Worm (Caenorhabditis elegans) whole organism, L4 larva: Measurements from ENCODE around the gene ZK418.10.
A peak's percentile ranks its signal among the peaks of the same experiment; 100 is the strongest.

Experiments used
- F49E8.2 ChIP-seq: sonication (generic microtip); optimal IDR thresholded peaks from 2 replicates; lab custom pipeline; 2016; ENCODE audit warnings: missing compliant biosample characterization, mild to moderate bottlenecking, missing genetic modification characterization, borderline replicate concordance
- T26A8.4 ChIP-seq: fragments of 200-800 bp; sonication (Bioruptor generic); IDR thresholded peaks from 2 replicates; pipeline ENCODE4 v1.3.6; 2022; ENCODE audit warnings: missing genetic modification characterization, missing compliant biosample characterization
- Y48G9A.11 ChIP-seq: fragments of 200-800 bp; sonication (Bioruptor generic); IDR thresholded peaks from 2 replicates; pipeline ENCODE4 v1.3.6; 2022; ENCODE audit warnings: missing genetic modification reagents, missing genetic modification characterization, missing compliant biosample characterization
- ZK337.2 ChIP-seq: fragments of 200-800 bp; sonication (Bioruptor generic); IDR thresholded peaks from 2 replicates; pipeline ENCODE4 v1.3.6; 2022; ENCODE audit warnings: missing genetic modification reagents, missing genetic modification characterization, missing compliant biosample characterization
- ZK546.5 ChIP-seq, 2 experiments: sonication (generic microtip); optimal IDR thresholded peaks; 2 replicates each; lab custom pipeline; 2017; ENCODE audit warnings: missing biosample characterization in 2 of 2, missing genetic modification characterization in 2 of 2
- aha-1 ChIP-seq: fragments of 150-350 bp; peaks from one replicate; lab custom pipeline; 2014; ENCODE audit warnings: missing biosample characterization, missing genetic modification characterization
- ama-1 ChIP-seq: fragments of 150-350 bp; optimal IDR thresholded peaks from 2 replicates; lab custom pipeline; 2014; ENCODE audit warnings: inconsistent platforms, mixed read lengths
- arid-1 ChIP-seq: fragments of 200-800 bp; sonication (Bioruptor generic); conservative IDR thresholded peaks from 2 replicates; pipeline ENCODE4 v1.3.6; 2022; ENCODE audit warnings: missing genetic modification reagents, missing genetic modification characterization, missing compliant biosample characterization
- ceh-28 ChIP-seq: fragments of 150-350 bp; optimal IDR thresholded peaks from 2 replicates; lab custom pipeline; 2014; ENCODE audit warnings: missing biosample characterization, missing genetic modification reagents, missing genetic modification characterization
- ces-1 ChIP-seq: fragments of 150-350 bp; sonication (generic microtip); optimal IDR thresholded peaks from 4 replicates; lab custom pipeline; 2014; ENCODE audit warnings: missing biosample characterization, missing genetic modification reagents, missing genetic modification characterization
- cey-2 ChIP-seq: sonication (generic microtip); optimal IDR thresholded peaks from 3 replicates; lab custom pipeline; 2017; ENCODE audit warnings: missing genetic modification characterization, mild to moderate bottlenecking, missing compliant biosample characterization, antibody characterized with exemption, borderline replicate concordance; ENCODE audit not compliant: insufficient read depth
- daf-19 ChIP-seq: fragments of 200-800 bp; sonication (Bioruptor generic); conservative IDR thresholded peaks from 2 replicates; pipeline ENCODE4 v1.3.6; 2022; ENCODE audit warnings: missing genetic modification characterization, missing compliant biosample characterization
- dmd-6 ChIP-seq: fragments of 200-800 bp; sonication (Bioruptor generic); IDR thresholded peaks from 2 replicates; pipeline ENCODE4 v1.3.6; 2022; ENCODE audit warnings: missing genetic modification reagents, missing genetic modification characterization, missing compliant biosample characterization
- dpl-1 ChIP-seq: fragments of 150-350 bp; optimal IDR thresholded peaks from 2 replicates; lab custom pipeline; 2014; ENCODE audit warnings: missing biosample characterization, missing genetic modification reagents, missing genetic modification characterization
- gei-8 ChIP-seq: fragments of 200-800 bp; sonication (Bioruptor generic); optimal IDR thresholded peaks from 2 replicates; lab custom pipeline; 2018; ENCODE audit warnings: mild to moderate bottlenecking, missing genetic modification characterization, missing compliant biosample characterization
- hif-1 ChIP-seq, 2 experiments: sonication (generic microtip); optimal IDR thresholded peaks; 2 replicates each; lab custom pipeline; 2016 to 2017; ENCODE audit warnings: missing compliant biosample characterization in 2 of 2, missing genetic modification characterization in 2 of 2, missing genetic modification reagents in 2 of 2, missing genotype in 2 of 2, mild to moderate bottlenecking in 1 of 2
- hlh-11 ChIP-seq: fragments of 200-800 bp; sonication (Bioruptor generic); optimal IDR thresholded peaks from 2 replicates; lab custom pipeline; 2018; ENCODE audit warnings: mild to moderate bottlenecking, missing genetic modification characterization, missing compliant biosample characterization
- hlh-30 ChIP-seq: sonication (generic microtip); optimal IDR thresholded peaks from 2 replicates; lab custom pipeline; 2017; ENCODE audit warnings: antibody characterized with exemption, mild to moderate bottlenecking, missing genetic modification characterization, missing compliant biosample characterization; ENCODE audit not compliant: insufficient read depth
- lin-13 ChIP-seq: fragments of 150-350 bp; optimal IDR thresholded peaks from 2 replicates; lab custom pipeline; 2014; ENCODE audit warnings: missing biosample characterization, missing genetic modification reagents, missing genetic modification characterization
- lin-15B ChIP-seq: fragments of 150-350 bp; sonication (generic microtip); optimal IDR thresholded peaks from 3 replicates; lab custom pipeline; 2014; ENCODE audit warnings: missing biosample characterization, missing genetic modification characterization
- lsy-2 ChIP-seq, 2 experiments: fragments of 150-350 bp in 1 of 2; sonication (generic microtip) in 1 of 2; optimal IDR thresholded peaks; 2 replicates each; lab custom pipeline; 2014 to 2017; ENCODE audit warnings: missing biosample characterization in 2 of 2, missing genetic modification characterization in 2 of 2
- mes-2 ChIP-seq: sonication (generic microtip); optimal IDR thresholded peaks from 2 replicates; lab custom pipeline; 2016; ENCODE audit warnings: missing genotype, mild to moderate bottlenecking, missing genetic modification characterization, missing compliant biosample characterization; ENCODE audit not compliant: poor library complexity, severe bottlenecking
- mxl-3 ChIP-seq: fragments of 200-800 bp; sonication (Bioruptor generic); optimal IDR thresholded peaks from 2 replicates; lab custom pipeline; 2018; ENCODE audit warnings: mild to moderate bottlenecking, missing genetic modification characterization, missing compliant biosample characterization
- nhr-10 ChIP-seq: fragments of 150-350 bp; optimal IDR thresholded peaks from 2 replicates; lab custom pipeline; 2014; ENCODE audit warnings: missing biosample characterization, missing genetic modification characterization
- nhr-11 ChIP-seq: fragments of 150-350 bp; optimal IDR thresholded peaks from 2 replicates; lab custom pipeline; 2014; ENCODE audit warnings: missing biosample characterization, missing genetic modification characterization
- nhr-28 ChIP-seq: fragments of 150-350 bp; optimal IDR thresholded peaks from 2 replicates; lab custom pipeline; 2014; ENCODE audit warnings: missing biosample characterization, missing genetic modification characterization
- nhr-42 ChIP-seq: fragments of 200-800 bp; sonication (Bioruptor generic); IDR thresholded peaks from 2 replicates; pipeline ENCODE4 v1.3.6; 2022; ENCODE audit warnings: missing genetic modification characterization, missing compliant biosample characterization
- nhr-6 ChIP-seq: fragments of 150-350 bp; optimal IDR thresholded peaks from 2 replicates; lab custom pipeline; 2014; ENCODE audit warnings: missing biosample characterization, missing genetic modification characterization
- nhr-77 ChIP-seq: fragments of 150-350 bp; optimal IDR thresholded peaks from 2 replicates; lab custom pipeline; 2014; ENCODE audit warnings: missing biosample characterization, missing genetic modification characterization
- rbr-2 ChIP-seq: sonication (generic microtip); optimal IDR thresholded peaks from 2 replicates; lab custom pipeline; 2016; ENCODE audit warnings: missing genotype, missing genetic modification characterization, missing compliant biosample characterization
- set-16 ChIP-seq: fragments of 200-800 bp; sonication (Bioruptor generic); IDR thresholded peaks from 2 replicates; pipeline ENCODE4 v1.3.6; 2022; ENCODE audit warnings: missing genetic modification reagents, missing genetic modification characterization, missing compliant biosample characterization
- spr-1 ChIP-seq: sonication (generic microtip); optimal IDR thresholded peaks from 2 replicates; lab custom pipeline; 2016; ENCODE audit warnings: mild to moderate bottlenecking, missing genetic modification characterization, missing compliant biosample characterization
- spr-3 ChIP-seq: fragments of 200-800 bp; sonication (Bioruptor generic); optimal IDR thresholded peaks from 2 replicates; lab custom pipeline; 2018; ENCODE audit warnings: mild to moderate bottlenecking, missing genetic modification characterization, missing compliant biosample characterization
- tag-97 ChIP-seq: fragments of 200-800 bp; sonication (Bioruptor generic); IDR thresholded peaks from 2 replicates; pipeline ENCODE4 v1.3.6; 2022; ENCODE audit warnings: missing genetic modification characterization, missing compliant biosample characterization
- unc-130 ChIP-seq: sonication (generic microtip); optimal IDR thresholded peaks from 2 replicates; lab custom pipeline; 2016; ENCODE audit warnings: missing genetic modification reagents, missing genetic modification characterization, missing compliant biosample characterization
- vab-7 ChIP-seq: fragments of 200-800 bp; sonication (Bioruptor generic); IDR thresholded peaks from 2 replicates; pipeline ENCODE4 v1.3.6; 2022; ENCODE audit warnings: missing genetic modification reagents, missing genetic modification characterization, missing compliant biosample characterization

ZK418.10 gene

DNA sequence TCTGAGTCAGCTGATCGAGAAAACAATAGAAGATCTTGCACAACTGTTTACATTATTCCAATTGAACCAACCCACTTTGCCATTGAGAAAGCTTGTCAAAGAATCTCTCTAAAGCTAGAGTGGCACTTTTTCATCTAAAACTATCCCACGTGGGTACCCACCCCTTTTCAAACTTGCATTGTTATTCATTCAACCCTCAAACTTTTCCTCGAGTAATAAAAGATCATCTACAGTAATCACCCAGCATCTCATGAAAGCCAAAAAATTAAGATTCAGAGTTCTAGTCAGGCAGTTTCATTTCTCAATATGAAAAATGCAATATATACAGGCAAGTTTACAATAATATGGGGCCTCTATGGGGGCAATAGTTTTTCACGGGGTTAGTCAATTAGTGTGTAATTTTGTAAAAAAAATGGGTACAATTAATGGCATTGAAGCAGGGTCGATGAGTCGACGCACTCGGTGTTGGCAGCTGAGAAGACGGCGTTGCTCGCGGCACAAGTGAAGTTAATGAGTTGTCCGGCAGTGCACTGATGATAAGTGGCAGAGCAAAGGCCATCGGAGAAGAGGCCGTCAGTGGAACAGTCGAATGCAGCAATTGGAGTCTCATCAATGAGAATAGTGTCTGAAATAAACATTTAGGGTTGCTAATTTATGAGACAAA, 11.5 kb upstream of the ZK418.10 start (continued):
- TF ChIP-seq nhr-6 (tag; lab: Kevin White, UChicago): no peak

DNA sequence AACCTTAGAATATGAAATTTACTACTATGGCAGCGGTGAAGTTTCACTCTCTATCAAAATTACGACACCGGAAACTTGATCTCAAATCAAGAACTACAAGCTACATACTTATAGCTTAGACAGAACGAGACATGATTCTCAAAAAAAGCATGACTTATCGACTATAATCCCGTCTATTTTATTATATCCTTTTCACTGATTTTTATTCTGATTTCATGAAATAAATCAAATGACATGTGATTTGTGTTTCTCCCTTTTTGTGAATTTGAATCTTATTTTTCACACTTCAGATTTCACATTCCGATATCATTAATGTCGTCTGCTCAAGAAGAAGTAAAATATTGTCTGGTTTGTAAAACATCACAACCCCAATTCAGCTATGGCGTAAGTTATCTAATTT, 9.5 kb upstream of the ZK418.10 start, which contains the start of gene ZK418.11:
Gene ZK418.11 (plus strand): TSS at position 289 of the 400 bp plus-strand sequence.
- TF ChIP-seq F49E8.2 (tag; lab: Kevin White, UChicago) (no peak), nhr-6 (tag; lab: Kevin White, UChicago) (no peak), ama-1 (lab: Kevin White, UChicago) (no peak), set-16 (no peak), spr-3 (no peak), Y48G9A.11 (GFP tag; lab: Robert Waterston, UW) (no peak), spr-1 (tag; lab: Kevin White, UChicago) (no peak), tag-97 (no peak), nhr-10 (no peak), nhr-77 (tag; lab: Kevin White, UChicago) (no peak), mxl-3 (GFP tag; lab: Kevin White, UChicago) (no peak)

DNA sequence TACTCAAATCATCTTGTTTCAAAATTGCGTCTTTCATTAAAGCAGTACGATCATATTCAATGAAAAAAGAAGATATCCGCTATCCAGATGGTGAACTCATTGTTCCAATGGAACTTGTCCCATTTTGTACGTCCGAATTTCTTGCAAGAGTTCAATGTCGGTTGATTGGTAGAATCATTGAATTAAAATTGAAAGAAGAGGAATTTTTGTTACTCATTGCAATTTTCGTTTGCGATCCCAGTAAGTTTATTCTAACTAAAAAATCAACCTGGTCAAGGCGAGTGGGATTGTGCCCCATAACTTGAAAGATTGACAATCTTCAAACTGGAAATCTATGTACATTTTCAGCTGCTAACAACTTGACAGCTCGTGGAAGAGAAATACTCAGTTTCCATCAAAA, 6.0 kb upstream of the ZK418.10 start:
- TF ChIP-seq lsy-2 (tag; optimal IDR thresholded peaks at IDR 0.05; lab: Kevin White, UChicago): no peak
- no peak for TF ChIP-seq ama-1 (lab: Kevin White, UChicago)
- TF ChIP-seq aha-1 (tag; lab: Kevin White, UChicago): peak; percentile 96

DNA sequence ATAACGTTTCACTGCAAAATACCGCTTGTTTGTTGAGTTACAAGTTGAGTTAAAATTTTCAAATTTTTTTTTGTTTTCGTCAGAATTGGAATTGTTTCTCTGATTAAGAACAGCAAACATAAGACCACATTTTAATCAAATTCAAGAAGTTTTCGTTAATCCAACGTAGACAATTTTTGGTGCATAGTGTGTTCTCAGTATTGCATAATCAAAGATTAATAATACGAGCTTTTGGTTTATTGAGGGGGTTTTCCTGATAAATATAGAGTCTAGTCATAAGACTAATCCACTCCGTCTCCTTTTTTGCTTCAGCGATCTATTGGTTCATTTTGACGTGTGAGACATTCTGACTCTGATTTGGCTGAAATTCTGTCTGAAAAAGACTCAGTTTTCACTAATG, 4.7 kb upstream of the ZK418.10 start, which contains the start of gene nhr-9:
Gene nhr-9 (plus strand): TSS at position 307 of the 400 bp plus-strand sequence.
- TF ChIP-seq nhr-42 (GFP tag; lab: Robert Waterston, UW) (no peak), ZK337.2 (GFP tag; lab: Robert Waterston, UW) (no peak), ZK546.5 (tag; optimal IDR thresholded peaks at IDR 0.05; lab: Kevin White, UChicago) (no peak), arid-1 (GFP tag; lab: Robert Waterston, UW) (no peak)

DNA sequence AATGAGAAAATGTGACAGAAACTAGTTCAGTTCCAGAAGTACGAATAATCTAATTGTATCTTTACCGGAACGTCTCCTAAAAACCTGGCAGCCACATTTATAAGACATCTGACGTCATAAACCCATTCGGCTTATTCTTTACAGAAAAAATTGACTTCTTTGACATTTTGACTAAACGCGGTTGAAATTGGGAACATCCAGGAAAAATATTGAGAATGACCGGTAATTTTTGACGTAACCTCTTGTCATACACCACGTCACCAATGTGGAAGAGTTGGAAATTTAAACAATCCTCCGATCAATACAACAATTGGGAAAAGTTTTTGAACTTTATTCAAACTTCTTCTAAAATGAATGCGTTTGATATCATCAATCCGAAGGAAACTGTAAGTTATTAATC, 550 bp upstream of the ZK418.10 start, which contains the start of gene ZK418.2:
Gene ZK418.2 (plus strand): TSS at position 301 of the 400 bp plus-strand sequence.
- TF ChIP-seq lin-13 (GFP tag; lab: Kevin White, UChicago) (no peak), aha-1 (tag; lab: Kevin White, UChicago) (peak; percentile 57)

DNA sequence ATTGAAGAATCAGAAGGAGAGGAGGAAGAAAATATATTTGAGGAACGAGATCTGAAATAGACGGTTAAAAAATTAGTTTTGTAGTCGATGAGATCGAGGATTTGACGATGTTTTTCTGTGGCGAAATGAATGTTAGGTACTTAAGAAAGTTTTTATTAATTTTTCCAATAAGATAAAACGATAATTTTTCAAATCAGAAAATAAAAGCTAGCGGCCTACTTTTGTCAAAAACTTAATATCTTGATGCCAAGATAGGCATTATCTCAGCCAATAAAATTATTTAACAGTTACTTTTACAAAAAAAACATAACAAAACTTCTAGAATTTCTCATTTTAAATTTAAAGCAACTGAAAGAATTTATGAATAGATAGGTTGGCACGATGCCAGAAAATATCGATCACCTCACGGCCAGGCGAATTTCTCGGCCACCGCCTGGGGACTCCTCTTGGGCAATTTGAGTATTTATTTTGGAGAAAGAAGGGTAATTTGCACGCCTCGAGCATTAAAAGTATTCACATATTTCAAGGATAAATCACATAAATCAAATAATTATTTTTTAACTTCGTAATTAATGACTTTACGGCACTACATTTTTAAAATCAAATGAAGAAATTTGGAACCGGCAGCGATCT, 2.7 kb downstream of the ZK418.10 start, which contains the start of gene fubl-2:
Gene fubl-2 (minus strand): TSS at position 51 of the 633 bp plus-strand sequence.
- TF ChIP-seq dmd-6 (GFP tag; lab: Robert Waterston, UW): peak; percentile 27; the same call in 1 of the 2 replicates
- TF ChIP-seq daf-19: no peak
- TF ChIP-seq T26A8.4 (GFP tag; lab: Robert Waterston, UW): no peak
- TF ChIP-seq mxl-3 (GFP tag; lab: Kevin White, UChicago): peak; percentile 33
- TF ChIP-seq nhr-11: peak; percentile 6
- TF ChIP-seq cey-2 (tag; lab: Kevin White, UChicago): no peak
- peak; percentile 44 for TF ChIP-seq lin-13 (GFP tag; lab: Kevin White, UChicago)
- peak; percentile 49 for TF ChIP-seq hlh-30 (tag; lab: Kevin White, UChicago)
- TF ChIP-seq ces-1 (GFP tag; lab: Kevin White, UChicago): no peak
- TF ChIP-seq nhr-77 (tag; lab: Kevin White, UChicago): peak; percentile 18
- TF ChIP-seq hif-1 (tag; optimal IDR thresholded peaks at IDR 0.05; lab: Kevin White, UChicago): peak in 1 of 2 experiments; percentile 88
- TF ChIP-seq nhr-28 (tag; lab: Kevin White, UChicago): peak; percentile 26
- TF ChIP-seq lsy-2 (tag; optimal IDR thresholded peaks at IDR 0.05; lab: Kevin White, UChicago): peak; percentile 22 to 89
- no peak for TF ChIP-seq lin-15B (tag; lab: Kevin White, UChicago)
- TF ChIP-seq ceh-28: peak; percentile 18
- TF ChIP-seq unc-130 (GFP tag; lab: Kevin White, UChicago): peak; percentile 79
- peak; percentile 73 for TF ChIP-seq dpl-1 (GFP tag; lab: Kevin White, UChicago)
- TF ChIP-seq hlh-11 (tag; lab: Kevin White, UChicago): no peak
- TF ChIP-seq mes-2 (tag; lab: Kevin White, UChicago): peak; percentile 98
- TF ChIP-seq gei-8 (GFP tag; lab: Kevin White, UChicago): no peak
- peak; percentile 42 for TF ChIP-seq rbr-2 (tag; lab: Kevin White, UChicago)
- no peak for TF ChIP-seq vab-7 (GFP tag; lab: Robert Waterston, UW)
